Worm (Caenorhabditis elegans): ENCODE data around the gene srsx-10.

ce11 chrV:4956529-4956928, 18.0 kb downstream of the srsx-10 start, which contains the start of gene str-208:
- TF ChIP-seq pqm-1 (tag; optimal IDR thresholded peaks at IDR 0.05) (no peak), jun-1 (tag; optimal IDR thresholded peaks at IDR 0.05) (no peak), lin-39 (tag; optimal IDR thresholded peaks at IDR 0.05) (no peak), nhr-76 (tag; optimal IDR thresholded peaks at IDR 0.05) (no peak), nhr-67 (tag; optimal IDR thresholded peaks at IDR 0.05) (no peak), nhr-237 (tag; optimal IDR thresholded peaks at IDR 0.05) (no peak), elt-3 (tag; optimal IDR thresholded peaks at IDR 0.05) (no peak), ceh-9 (tag; optimal IDR thresholded peaks at IDR 0.05) (no peak), unc-62 (GFP tag; optimal IDR thresholded peaks at IDR 0.05) (no peak), ZK546.5 (tag; optimal IDR thresholded peaks at IDR 0.05) (no peak), elt-2 (tag; optimal IDR thresholded peaks at IDR 0.05) (no peak)
